Worm (Caenorhabditis elegans) whole organism, L1 larva: ENCODE measurements around the gene C49G7.12.

Experiments used
- efl-1 ChIP-seq, 4 experiments: fragments of 150-350 bp; optimal IDR thresholded peaks in 3 of 4; peaks in 1 of 4; 1 replicate in 1 of 4; 2 replicates in 3 of 4; lab custom pipeline; 2014; ENCODE audit warnings: missing biosample characterization in 2 of 4, missing genetic modification characterization in 2 of 4, missing genetic modification reagents in 2 of 4
- lsy-2 ChIP-seq, 2 experiments: fragments of 150-350 bp; optimal IDR thresholded peaks; 2 replicates each; lab custom pipeline; 2014; ENCODE audit warnings: missing biosample characterization in 2 of 2, missing genetic modification characterization in 2 of 2
- nhr-76 ChIP-seq: sonication (generic microtip); optimal IDR thresholded peaks from 2 replicates; lab custom pipeline; 2017; ENCODE audit warnings: missing biosample characterization, missing genetic modification characterization
- nhr-77 ChIP-seq: fragments of 150-350 bp; optimal IDR thresholded peaks from 2 replicates; lab custom pipeline; 2014; ENCODE audit warnings: missing biosample characterization, missing genetic modification characterization
- pag-3 ChIP-seq: sonication (generic microtip); optimal IDR thresholded peaks from 2 replicates; lab custom pipeline; 2017; ENCODE audit warnings: missing genetic modification characterization, mild to moderate bottlenecking, missing compliant biosample characterization, antibody characterized with exemption, borderline replicate concordance; ENCODE audit not compliant: insufficient read depth
- pqm-1 ChIP-seq: sonication (generic microtip); optimal IDR thresholded peaks from 3 replicates; lab custom pipeline; 2017; ENCODE audit warnings: missing biosample characterization, missing genetic modification characterization
- skn-1 ChIP-seq: fragments of 150-350 bp; optimal IDR thresholded peaks from 2 replicates; lab custom pipeline; 2014; ENCODE audit warnings: missing biosample characterization, missing genetic modification characterization
- snu-23 ChIP-seq: sonication (generic microtip); optimal IDR thresholded peaks from 2 replicates; lab custom pipeline; 2016; ENCODE audit warnings: missing genetic modification characterization, missing compliant biosample characterization
- tbx-2 ChIP-seq: sonication (generic microtip); optimal IDR thresholded peaks from 2 replicates; lab custom pipeline; 2016; ENCODE audit warnings: missing genetic modification characterization, missing compliant biosample characterization
- unc-30 ChIP-seq: sonication (generic microtip); optimal IDR thresholded peaks from 2 replicates; lab custom pipeline; 2017; ENCODE audit warnings: missing biosample characterization, missing genetic modification characterization
- unc-62 ChIP-seq: fragments of 150-350 bp; optimal IDR thresholded peaks from 2 replicates; lab custom pipeline; 2014; ENCODE audit warnings: missing biosample characterization, missing genetic modification reagents, missing genetic modification characterization
- ztf-11 ChIP-seq, 2 experiments: sonication (generic microtip); optimal IDR thresholded peaks; 2 replicates each; lab custom pipeline; 2016 to 2017; ENCODE audit warnings: missing genetic modification characterization in 2 of 2, missing biosample characterization in 1 of 2, missing compliant biosample characterization in 1 of 2

- TF ChIP-seq nhr-76 (tag; lab: Kevin White, UChicago) (no peak), unc-30 (tag; lab: Kevin White, UChicago) (no peak), ztf-11 (tag; optimal IDR thresholded peaks at IDR 0.05; lab: Kevin White, UChicago) (no peak), lsy-2 (tag; optimal IDR thresholded peaks at IDR 0.05; lab: Kevin White, UChicago) (no peak), nhr-77 (no peak), tbx-2 (tag; lab: Kevin White, UChicago) (no peak), skn-1 (tag; lab: Kevin White, UChicago) (no peak), unc-62 (no peak), pag-3 (tag; lab: Kevin White, UChicago) (no peak), pqm-1 (tag; lab: Kevin White, UChicago) (no peak), efl-1 (optimal IDR thresholded peaks at IDR 0.05; lab: Kevin White, UChicago) (no peak), efl-1 (GFP tag; optimal IDR thresholded peaks at IDR 0.05 in 1 of 2; lab: Kevin White, UChicago) (no peak), snu-23 (GFP tag; lab: Kevin White, UChicago) (no peak)
Measured at ce11 chrV:4046122-4046521, 7.9 kb downstream of the C49G7.12 start, which contains the start of gene phat-7.
